Worm (Caenorhabditis elegans) whole organism, L3 larva: Measurements from ENCODE around the gene lys-5.
A peak's percentile ranks its signal among the peaks of the same experiment; 100 is the strongest.

Experiments used
- R02D3.7 ChIP-seq: fragments of 150-350 bp; optimal IDR thresholded peaks from 2 replicates; lab custom pipeline; 2014; ENCODE audit warnings: missing biosample characterization, missing genetic modification characterization
- ZK546.5 ChIP-seq: sonication (generic microtip); optimal IDR thresholded peaks from 2 replicates; lab custom pipeline; 2017; ENCODE audit warnings: missing biosample characterization, missing genetic modification characterization
- aly-2 ChIP-seq: fragments of 150-350 bp; optimal IDR thresholded peaks from 2 replicates; lab custom pipeline; 2014; ENCODE audit warnings: missing biosample characterization, missing genetic modification characterization
- ama-1 ChIP-seq: fragments of 150-350 bp; optimal IDR thresholded peaks from 2 replicates; lab custom pipeline; 2018
- ceh-16 ChIP-seq: sonication (generic microtip); optimal IDR thresholded peaks from 2 replicates; lab custom pipeline; 2017; ENCODE audit warnings: missing biosample characterization, missing genetic modification characterization
- ceh-28 ChIP-seq: fragments of 150-350 bp; optimal IDR thresholded peaks from 2 replicates; lab custom pipeline; 2014; ENCODE audit warnings: missing biosample characterization, missing genetic modification reagents, missing genetic modification characterization
- ceh-82 ChIP-seq: fragments of 150-350 bp; optimal IDR thresholded peaks from 2 replicates; lab custom pipeline; 2014; ENCODE audit warnings: missing biosample characterization, missing genetic modification characterization
- ceh-9 ChIP-seq: sonication (generic microtip); optimal IDR thresholded peaks from 2 replicates; lab custom pipeline; 2018; ENCODE audit warnings: missing biosample characterization, missing genetic modification characterization
- daf-12 ChIP-seq: fragments of 150-350 bp; optimal IDR thresholded peaks from 2 replicates; lab custom pipeline; 2014; ENCODE audit warnings: missing biosample characterization, missing genetic modification reagents, missing genetic modification characterization
- egl-27 ChIP-seq: sonication (generic microtip); optimal IDR thresholded peaks from 4 replicates; lab custom pipeline; 2017; ENCODE audit warnings: missing biosample characterization, missing genetic modification reagents, missing genetic modification characterization
- egl-5 ChIP-seq: fragments of 150-350 bp; optimal IDR thresholded peaks from 2 replicates; lab custom pipeline; 2017; ENCODE audit warnings: missing biosample characterization, missing genetic modification reagents, missing genetic modification characterization, inconsistent platforms
- elt-2 ChIP-seq: sonication (generic microtip); optimal IDR thresholded peaks from 2 replicates; lab custom pipeline; 2016; ENCODE audit warnings: missing genetic modification reagents, mild to moderate bottlenecking, missing genetic modification characterization, missing compliant biosample characterization
- elt-3 ChIP-seq, 3 experiments: fragments of 150-350 bp in 1 of 3; sonication (generic microtip) in 2 of 3; optimal IDR thresholded peaks; 2 replicates in 2 of 3; 4 replicates in 1 of 3; lab custom pipeline; 2014 to 2017; ENCODE audit warnings: missing biosample characterization in 3 of 3, missing genetic modification characterization in 3 of 3
- fkh-10 ChIP-seq: sonication (generic microtip); optimal IDR thresholded peaks from 2 replicates; lab custom pipeline; 2017; ENCODE audit warnings: missing biosample characterization, missing genetic modification reagents, missing genetic modification characterization
- fkh-2 ChIP-seq: fragments of 150-350 bp; optimal IDR thresholded peaks from 2 replicates; lab custom pipeline; 2014; ENCODE audit warnings: missing biosample characterization, missing genetic modification reagents, missing genetic modification characterization
- fos-1 ChIP-seq: fragments of 150-350 bp; optimal IDR thresholded peaks from 2 replicates; lab custom pipeline; 2014; ENCODE audit warnings: missing biosample characterization, missing genetic modification characterization
- hmg-11 ChIP-seq: sonication (generic microtip); optimal IDR thresholded peaks from 2 replicates; lab custom pipeline; 2016; ENCODE audit warnings: missing genetic modification characterization, missing compliant biosample characterization
- lin-15B ChIP-seq: fragments of 150-350 bp; optimal IDR thresholded peaks from 2 replicates; lab custom pipeline; 2014; ENCODE audit warnings: missing biosample characterization, missing genetic modification characterization
- lin-39 ChIP-seq: fragments of 150-350 bp; optimal IDR thresholded peaks from 2 replicates; lab custom pipeline; 2018; ENCODE audit warnings: missing biosample characterization, missing genetic modification reagents, missing genetic modification characterization
- lsy-12 ChIP-seq: sonication (generic microtip); optimal IDR thresholded peaks from 2 replicates; lab custom pipeline; 2016; ENCODE audit warnings: mild to moderate bottlenecking, missing genetic modification characterization, missing compliant biosample characterization
- mdl-1 ChIP-seq: fragments of 150-350 bp; optimal IDR thresholded peaks from 2 replicates; lab custom pipeline; 2014; ENCODE audit warnings: missing biosample characterization, missing genetic modification characterization
- nfya-1 ChIP-seq: sonication (generic microtip); optimal IDR thresholded peaks from 2 replicates; lab custom pipeline; 2017; ENCODE audit warnings: missing genetic modification characterization, mild to moderate bottlenecking, missing compliant biosample characterization, antibody characterized with exemption, moderate library complexity; ENCODE audit not compliant: insufficient read depth
- nhr-11 ChIP-seq: fragments of 150-350 bp; optimal IDR thresholded peaks from 2 replicates; lab custom pipeline; 2014; ENCODE audit warnings: missing biosample characterization, missing genetic modification characterization
- nhr-23 ChIP-seq: fragments of 150-350 bp; optimal IDR thresholded peaks from 2 replicates; lab custom pipeline; 2014; ENCODE audit warnings: missing biosample characterization, missing genetic modification reagents, missing genetic modification characterization
- nhr-25 ChIP-seq: sonication (generic microtip); optimal IDR thresholded peaks from 2 replicates; lab custom pipeline; 2017; ENCODE audit warnings: missing biosample characterization, missing genetic modification characterization
- nhr-28 ChIP-seq: fragments of 150-350 bp; optimal IDR thresholded peaks from 2 replicates; lab custom pipeline; 2014; ENCODE audit warnings: missing biosample characterization, missing genetic modification characterization
- nhr-43 ChIP-seq: sonication (generic microtip); optimal IDR thresholded peaks from 2 replicates; lab custom pipeline; 2016; ENCODE audit warnings: mild to moderate bottlenecking, missing genetic modification characterization, missing compliant biosample characterization; ENCODE audit not compliant: poor library complexity, severe bottlenecking
- nhr-76 ChIP-seq: fragments of 150-350 bp; sonication (generic microtip); optimal IDR thresholded peaks from 5 replicates; lab custom pipeline; 2014; ENCODE audit warnings: missing biosample characterization, missing genetic modification characterization
- nhr-77 ChIP-seq: fragments of 150-350 bp; optimal IDR thresholded peaks from 2 replicates; lab custom pipeline; 2014; ENCODE audit warnings: missing biosample characterization, missing genetic modification characterization
- pha-4 ChIP-seq: fragments of 150-350 bp; optimal IDR thresholded peaks from 2 replicates; lab custom pipeline; 2014; ENCODE audit warnings: missing biosample characterization, missing genetic modification reagents, missing genetic modification characterization
- pqm-1 ChIP-seq: fragments of 150-350 bp; optimal IDR thresholded peaks from 2 replicates; lab custom pipeline; 2017; ENCODE audit warnings: missing biosample characterization, missing genetic modification characterization, inconsistent platforms
- sea-2 ChIP-seq: fragments of 150-350 bp; sonication (generic microtip); optimal IDR thresholded peaks from 4 replicates; lab custom pipeline; 2014; ENCODE audit warnings: missing biosample characterization, missing genetic modification reagents, missing genetic modification characterization
- skn-1 ChIP-seq: fragments of 150-350 bp; optimal IDR thresholded peaks from 2 replicates; lab custom pipeline; 2014; ENCODE audit warnings: missing biosample characterization, missing genetic modification characterization
- snpc-4 ChIP-seq: fragments of 150-350 bp; optimal IDR thresholded peaks from 2 replicates; lab custom pipeline; 2014; ENCODE audit warnings: missing biosample characterization, missing genetic modification characterization
- tbx-2 ChIP-seq: sonication (generic microtip); optimal IDR thresholded peaks from 2 replicates; lab custom pipeline; 2016; ENCODE audit warnings: mild to moderate bottlenecking, missing genetic modification characterization, missing compliant biosample characterization
- unc-62 ChIP-seq: fragments of 150-350 bp; sonication (generic microtip); optimal IDR thresholded peaks from 4 replicates; lab custom pipeline; 2014; ENCODE audit warnings: missing biosample characterization, missing genetic modification reagents, missing genetic modification characterization
- ztf-4 ChIP-seq: fragments of 150-350 bp; optimal IDR thresholded peaks from 2 replicates; lab custom pipeline; 2014; ENCODE audit warnings: missing biosample characterization, missing genetic modification characterization

lys-5 gene

DNA sequence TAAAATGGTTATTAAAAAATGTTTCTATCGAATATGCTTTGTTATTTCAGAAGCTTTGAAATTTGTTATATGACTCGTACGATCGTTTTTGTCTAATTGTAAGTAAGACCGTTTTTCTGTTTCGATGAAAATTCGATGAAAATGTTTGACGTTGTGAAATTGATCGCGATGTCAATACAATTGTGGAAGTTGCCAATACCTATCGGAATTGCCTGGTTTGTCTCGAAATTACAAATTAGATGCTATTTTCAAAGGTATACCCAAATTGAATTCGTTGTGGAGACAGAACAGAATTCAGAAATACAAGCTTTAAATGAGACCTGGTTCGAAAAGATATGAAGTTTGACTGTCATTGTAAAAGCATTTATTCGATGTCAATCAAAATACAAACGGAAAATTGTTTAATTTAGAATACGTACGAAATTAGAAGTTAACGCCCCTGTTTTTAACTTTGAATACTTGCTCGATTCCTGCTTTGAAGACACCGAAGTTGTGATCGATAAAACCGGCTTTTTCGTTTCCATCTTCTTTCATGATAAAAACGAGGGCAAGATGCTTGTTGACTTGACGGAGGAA is 22.0 kb downstream of the lys-5 start:
- TF ChIP-seq lsy-12 (tag; lab: Kevin White, UChicago): no peak
- TF ChIP-seq nhr-77: no peak
- no peak for TF ChIP-seq tbx-2 (tag; lab: Kevin White, UChicago)
- no peak for TF ChIP-seq ZK546.5 (tag; lab: Kevin White, UChicago)

DNA sequence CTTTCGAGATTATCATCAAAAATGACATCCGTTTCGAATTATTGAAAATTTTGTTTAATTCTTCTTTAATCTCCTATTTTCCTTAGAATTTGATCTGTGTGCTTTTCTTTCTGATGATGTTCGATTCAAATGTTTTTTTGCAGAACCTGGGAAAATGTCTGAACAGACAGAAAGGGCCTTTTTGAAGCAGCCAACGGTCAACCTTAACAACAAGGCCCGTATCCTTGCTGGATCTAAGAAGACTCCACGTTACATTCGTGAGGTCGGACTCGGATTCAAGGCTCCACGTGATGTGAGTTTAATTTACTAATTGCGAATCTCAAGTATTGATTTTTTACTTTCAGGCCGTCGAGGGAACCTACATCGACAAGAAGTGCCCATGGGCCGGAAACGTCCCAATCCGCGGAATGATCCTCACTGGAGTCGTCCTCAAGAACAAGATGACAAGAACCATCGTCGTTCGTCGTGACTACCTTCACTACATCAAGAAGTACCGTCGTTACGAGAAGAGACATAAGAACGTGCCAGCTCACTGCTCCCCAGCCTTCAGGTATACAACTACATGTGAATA is 22.8 kb downstream of the lys-5 start, which contains the start of gene rps-11:
Gene rps-11, plus strand, starts transcription at position 144 of the 571 bp plus-strand sequence.
- TF ChIP-seq nhr-76 (tag; lab: Kevin White, UChicago) (no peak), aly-2 (tag; lab: Kevin White, UChicago) (no peak), daf-12 (tag; lab: Kevin White, UChicago) (no peak), unc-62 (no peak), fkh-2 (tag; lab: Kevin White, UChicago) (no peak), ceh-28 (tag; lab: Kevin White, UChicago) (no peak), ZK546.5 (tag; lab: Kevin White, UChicago) (no peak), egl-27 (tag; lab: Kevin White, UChicago) (no peak), ceh-82 (tag; lab: Kevin White, UChicago) (no peak), mdl-1 (tag; lab: Kevin White, UChicago) (no peak), ceh-9 (tag; lab: Kevin White, UChicago) (no peak), ceh-16 (tag; lab: Kevin White, UChicago) (no peak)

DNA sequence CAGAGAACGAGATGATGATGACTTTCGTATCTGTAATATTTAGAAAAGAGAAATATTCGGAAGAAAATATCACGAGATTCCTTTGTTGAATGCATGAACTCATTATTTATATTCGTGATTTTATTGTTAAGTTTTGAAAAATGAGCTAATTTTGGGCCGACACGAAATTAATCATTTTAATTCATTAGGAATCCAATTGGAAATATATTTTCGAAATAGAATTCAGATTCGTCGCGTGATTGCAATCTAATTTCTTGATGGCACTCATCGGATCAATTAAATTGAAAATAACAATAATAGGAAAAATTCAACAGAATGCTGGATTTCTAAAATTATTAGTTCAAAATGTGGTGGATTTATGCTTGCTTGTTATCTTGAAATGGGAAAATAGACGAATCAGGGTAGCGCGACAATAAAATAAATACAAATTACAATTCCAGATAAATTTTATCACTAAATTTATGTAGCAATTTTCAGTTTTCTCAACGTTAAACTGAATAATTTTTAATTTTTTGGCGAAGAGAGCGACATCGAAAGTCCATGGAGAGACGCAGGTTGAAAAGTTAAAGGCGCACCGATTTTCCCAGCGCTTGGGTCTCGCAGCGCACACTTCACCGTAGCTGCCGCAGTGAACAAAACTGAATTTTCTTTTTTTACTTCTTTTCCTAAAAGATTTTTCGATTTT is 23.5 kb downstream of the lys-5 start:
- no peak for TF ChIP-seq nhr-11 (tag; lab: Kevin White, UChicago)
- peak; percentile 74 for TF ChIP-seq nhr-23
- peak; percentile 12 for TF ChIP-seq nhr-77
- peak; percentile 26 for TF ChIP-seq elt-2
- TF ChIP-seq ceh-82 (tag; lab: Kevin White, UChicago): no peak
- peak; percentile 56 for TF ChIP-seq snpc-4 (tag; lab: Kevin White, UChicago)
- TF ChIP-seq pha-4 (tag; lab: Kevin White, UChicago): peak; percentile 77
- TF ChIP-seq lin-39 (tag; lab: Kevin White, UChicago): peak; percentile 74
- TF ChIP-seq fkh-10: no peak
- TF ChIP-seq mdl-1 (tag; lab: Kevin White, UChicago): no peak
- no peak for TF ChIP-seq egl-5 (tag; lab: Kevin White, UChicago)
- TF ChIP-seq nfya-1: peak; percentile 89
- no peak for TF ChIP-seq nhr-28 (tag; lab: Kevin White, UChicago)
- TF ChIP-seq R02D3.7 (tag; lab: Kevin White, UChicago): peak; percentile 28
- peak; percentile 35 for TF ChIP-seq nhr-25 (tag; lab: Kevin White, UChicago)
- no peak for TF ChIP-seq skn-1 (tag; lab: Kevin White, UChicago)
- peak; percentile 67 for TF ChIP-seq nhr-43 (tag; lab: Kevin White, UChicago)
- TF ChIP-seq sea-2 (GFP tag; lab: Kevin White, UChicago): no peak
- no peak for TF ChIP-seq ceh-28 (tag; lab: Kevin White, UChicago)
- TF ChIP-seq ztf-4: peak; percentile 14
- no peak for TF ChIP-seq fos-1 (tag; lab: Kevin White, UChicago)
- no peak for TF ChIP-seq elt-3 (tag; optimal IDR thresholded peaks at IDR 0.05; lab: Kevin White, UChicago)
- peak; percentile 43 for TF ChIP-seq pqm-1 (tag; lab: Kevin White, UChicago)
- peak; percentile 70 for TF ChIP-seq lsy-12 (tag; lab: Kevin White, UChicago)
- peak; percentile 57 for TF ChIP-seq ama-1 (lab: Kevin White, UChicago)
- TF ChIP-seq ceh-16 (tag; lab: Kevin White, UChicago): no peak
- peak; percentile 81 for TF ChIP-seq aly-2 (tag; lab: Kevin White, UChicago)
- TF ChIP-seq fkh-2 (tag; lab: Kevin White, UChicago): no peak
- peak; percentile 90 for TF ChIP-seq hmg-11 (tag; lab: Kevin White, UChicago)
- TF ChIP-seq nhr-76 (tag; lab: Kevin White, UChicago): no peak
- no peak for TF ChIP-seq ZK546.5 (tag; lab: Kevin White, UChicago)
- no peak for TF ChIP-seq egl-27 (tag; lab: Kevin White, UChicago)
- no peak for TF ChIP-seq tbx-2 (tag; lab: Kevin White, UChicago)
- peak; percentile 75 for TF ChIP-seq lin-15B
